Fruit fly (Drosophila melanogaster) whole organism, embryonic: ENCODE data around the gene Arp3.

ENCODE experiments used
- Atf-2 ChIP-seq: fragments of 200-800 bp; sonication (Bioruptor generic); optimal IDR thresholded peaks from 2 replicates; lab custom pipeline; 2016; ENCODE audit warnings: missing biosample characterization, missing genetic modification characterization
- CG13624 ChIP-seq: fragments of 200-800 bp; sonication (Bioruptor generic); optimal IDR thresholded peaks from 2 replicates; lab custom pipeline; 2016; ENCODE audit warnings: missing biosample characterization, missing genetic modification characterization
- CG6854 ChIP-seq: fragments of 200-800 bp; sonication (Bioruptor generic); optimal IDR thresholded peaks from 3 replicates; lab custom pipeline; 2017; ENCODE audit warnings: missing biosample characterization, mild to moderate bottlenecking, missing genetic modification characterization
- HmgZ ChIP-seq: fragments of 200-800 bp; sonication (Bioruptor generic); optimal IDR thresholded peaks from 2 replicates; lab custom pipeline; 2018; ENCODE audit warnings: missing biosample characterization, mild to moderate bottlenecking, missing genetic modification characterization
- Hr3 ChIP-seq: fragments of 200-800 bp; sonication (Bioruptor generic); optimal IDR thresholded peaks from 3 replicates; lab custom pipeline; 2016; ENCODE audit warnings: missing biosample characterization, missing genetic modification characterization

DNA sequence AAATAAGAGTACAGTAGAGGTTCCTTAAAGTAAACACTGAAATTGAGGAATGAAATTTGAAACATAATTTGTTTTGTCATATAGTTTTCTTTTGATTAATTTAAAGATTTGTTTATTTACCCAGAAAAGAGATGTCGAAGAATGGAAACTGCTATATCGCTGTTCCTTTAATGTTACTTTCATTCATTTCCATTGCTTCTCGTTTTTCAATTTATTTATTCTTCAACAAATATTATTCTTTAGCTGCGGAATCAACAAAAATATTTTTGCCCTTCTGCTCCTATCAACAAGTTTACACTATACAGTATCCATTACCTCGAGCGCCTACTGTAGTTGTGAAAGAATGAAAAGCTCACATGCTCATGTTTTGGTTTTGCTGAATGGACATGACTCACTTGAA lies 39.5 kb downstream of the Arp3 start:
- TF ChIP-seq CG6854: no peak
- TF ChIP-seq HmgZ (tag; lab: Kevin White, UChicago): no peak
- no peak for TF ChIP-seq Atf-2 (GFP tag; lab: Kevin White, UChicago)
- TF ChIP-seq CG13624 (GFP tag; lab: Kevin White, UChicago): peak; percentile 5
- no peak for TF ChIP-seq Hr3
